Worm (Caenorhabditis elegans) whole organism, L2 larva: ENCODE measurements around the gene acox-3.

Experiments used
- aly-2 ChIP-seq: fragments of 150-350 bp; optimal IDR thresholded peaks from 2 replicates; lab custom pipeline; 2014; ENCODE audit warnings: missing biosample characterization, missing genetic modification characterization
- ceh-16 ChIP-seq: fragments of 150-350 bp; optimal IDR thresholded peaks from 2 replicates; lab custom pipeline; 2014; ENCODE audit warnings: missing biosample characterization, missing genetic modification characterization
- egl-27 ChIP-seq: sonication (generic microtip); optimal IDR thresholded peaks from 3 replicates; lab custom pipeline; 2017; ENCODE audit warnings: missing biosample characterization, missing genetic modification reagents, missing genetic modification characterization
- mdl-1 ChIP-seq, 2 experiments: fragments of 150-350 bp in 1 of 2; sonication (generic microtip) in 1 of 2; optimal IDR thresholded peaks; 2 replicates each; lab custom pipeline; 2017; ENCODE audit warnings: missing biosample characterization in 2 of 2, missing genetic modification characterization in 2 of 2
- nhr-10 ChIP-seq: sonication (generic microtip); optimal IDR thresholded peaks from 2 replicates; lab custom pipeline; 2017; ENCODE audit warnings: missing biosample characterization, missing genetic modification characterization
- nhr-12 ChIP-seq: fragments of 150-350 bp; optimal IDR thresholded peaks from 2 replicates; lab custom pipeline; 2014; ENCODE audit warnings: missing biosample characterization, missing genetic modification characterization
- nhr-237 ChIP-seq: fragments of 150-350 bp; optimal IDR thresholded peaks from 2 replicates; lab custom pipeline; 2014; ENCODE audit warnings: missing biosample characterization, missing genetic modification characterization
- unc-62 ChIP-seq: fragments of 150-350 bp; optimal IDR thresholded peaks from 2 replicates; lab custom pipeline; 2014; ENCODE audit warnings: missing biosample characterization, missing genetic modification reagents, missing genetic modification characterization

ce11 chrIV:6269346-6269745 is 21.1 kb upstream of the acox-3 start, which contains the start of gene srv-30:
- no peak for TF ChIP-seq aly-2 (tag; lab: Kevin White, UChicago)
- no peak for TF ChIP-seq ceh-16 (tag; lab: Kevin White, UChicago)
- TF ChIP-seq unc-62 (GFP tag; lab: Kevin White, UChicago), result no peak
- TF ChIP-seq egl-27 (tag; lab: Kevin White, UChicago), result no peak
- TF ChIP-seq nhr-12 (tag; lab: Kevin White, UChicago), result no peak
- no peak for TF ChIP-seq nhr-10 (tag; lab: Kevin White, UChicago)
- no peak for TF ChIP-seq nhr-237 (tag; lab: Kevin White, UChicago)
- TF ChIP-seq mdl-1 (tag; optimal IDR thresholded peaks at IDR 0.05; lab: Kevin White, UChicago), result no peak
